Fruit fly (Drosophila melanogaster): Measurements from ENCODE around the gene pie.

Gene pie

dm6 chr2L:10387869-10388726, 34.5 kb downstream of the pie start, which contains the start of gene da (continued):
- 0 out of 2 replicates have a peak, but pooled peaks have one; percentile 19 for TF ChIP-seq ttk (GFP tag; IDR thresholded peaks at IDR 0.05)
- TF ChIP-seq CG33557 (GFP tag; optimal IDR thresholded peaks at IDR 0.05), result peak; percentile 18
- TF ChIP-seq CG10267 (tag; optimal IDR thresholded peaks at IDR 0.05), result peak; percentile 64
- peak in 1 of 2 experiments; percentile 76 for TF ChIP-seq eve (GFP tag; optimal IDR thresholded peaks at IDR 0.05)
- peak; percentile 36 for TF ChIP-seq CG1602 (GFP tag; optimal IDR thresholded peaks at IDR 0.05)
- no peak for TF ChIP-seq nau (GFP tag; optimal IDR thresholded peaks at IDR 0.05)
- peak; percentile 55 for TF ChIP-seq chm (GFP tag; IDR thresholded peaks at IDR 0.05)
- peak in 1 of 2 experiments; percentile 8 for TF ChIP-seq Hr78 (GFP tag; optimal IDR thresholded peaks at IDR 0.05)
- peak; percentile 75 for TF ChIP-seq sug (tag; optimal IDR thresholded peaks at IDR 0.05)
- TF ChIP-seq Chrac-16 (GFP tag; optimal IDR thresholded peaks at IDR 0.05), result peak; percentile 56
- TF ChIP-seq Mrtf (GFP tag; IDR thresholded peaks at IDR 0.05), result no peak; the same call in 2 of the 3 replicates
- TF ChIP-seq wor (GFP tag; IDR thresholded peaks at IDR 0.05), result no peak
- peak; percentile 35 for TF ChIP-seq CG10979 (tag; optimal IDR thresholded peaks at IDR 0.05)
- no peak for TF ChIP-seq CG12104 (GFP tag; optimal IDR thresholded peaks at IDR 0.05)
- peak in 1 of 2 experiments; percentile 70 for TF ChIP-seq Eip74EF (GFP tag; optimal IDR thresholded peaks at IDR 0.05)
- no peak for TF ChIP-seq zf30C (GFP tag; optimal IDR thresholded peaks at IDR 0.05)
- no peak for TF ChIP-seq CG43689 (GFP tag; IDR thresholded peaks at IDR 0.05)
- TF ChIP-seq CG14050 (GFP tag; IDR thresholded peaks at IDR 0.05), result no peak
- no peak for TF ChIP-seq toy (GFP tag; IDR thresholded peaks at IDR 0.05)
- peak; percentile 38 for TF ChIP-seq Side (GFP tag; optimal IDR thresholded peaks at IDR 0.05)
- TF ChIP-seq ken (GFP tag; IDR thresholded peaks at IDR 0.05), result peak; percentile 49; the same call in 1 of the 3 replicates
- peak; percentile 99 for TF ChIP-seq CG2116 (GFP tag; optimal IDR thresholded peaks at IDR 0.05)
- TF ChIP-seq CG6272 (GFP tag; IDR thresholded peaks at IDR 0.05), result peak; percentile 50; the same call in 1 of the 2 replicates
- no peak for TF ChIP-seq ara (GFP tag; IDR thresholded peaks at IDR 0.05)
- TF ChIP-seq CG13296 (GFP tag; optimal IDR thresholded peaks at IDR 0.05), result peak; percentile 16
- TF ChIP-seq bsh (GFP tag; optimal IDR thresholded peaks at IDR 0.05), result peak in 1 of 2 experiments; percentile 58
- TF ChIP-seq Hsf (GFP tag; optimal IDR thresholded peaks at IDR 0.05), result peak; percentile 73
- peak; percentile 16 for TF ChIP-seq CG34376 (GFP tag; optimal IDR thresholded peaks at IDR 0.05)
- TF ChIP-seq CG10462 (GFP tag; optimal IDR thresholded peaks at IDR 0.05), result peak; percentile 10
- peak; percentile 41 for TF ChIP-seq HmgZ (tag; optimal IDR thresholded peaks at IDR 0.05)
- no peak for TF ChIP-seq CG8281 (tag; optimal IDR thresholded peaks at IDR 0.05)
- TF ChIP-seq Aef1 (GFP tag; IDR thresholded peaks at IDR 0.05), result peak; percentile 52; the same call in 2 of the 3 replicates
- no peak for TF ChIP-seq prd (optimal IDR thresholded peaks at IDR 0.05)
- peak; percentile 74 for TF ChIP-seq prd (GFP tag; IDR thresholded peaks at IDR 0.05)
- peak; percentile 63 to 69 for TF ChIP-seq dpn (GFP tag; optimal IDR thresholded peaks at IDR 0.05)
- peak; percentile 46; the same call in 2 of the 4 replicates for TF ChIP-seq Dll (GFP tag; IDR thresholded peaks at IDR 0.05; ENCODE audit: partially characterized antibody)
- TF ChIP-seq Dbx (GFP tag; IDR thresholded peaks at IDR 0.05), result 0 out of 3 replicates have a peak, but pooled peaks have one; percentile 15
- peak; percentile 61 for TF ChIP-seq Meics (GFP tag; optimal IDR thresholded peaks at IDR 0.05)
- TF ChIP-seq CkIIα-i1 (GFP tag; IDR thresholded peaks at IDR 0.05), result no peak
- peak; percentile 26 for TF ChIP-seq CG17385 (GFP tag; optimal IDR thresholded peaks at IDR 0.05)
- no peak for TF ChIP-seq gcm2 (GFP tag; optimal IDR thresholded peaks at IDR 0.05)
- TF ChIP-seq phol (tag; optimal IDR thresholded peaks at IDR 0.05), result peak; percentile 100
- no peak for TF ChIP-seq ab (GFP tag; optimal IDR thresholded peaks at IDR 0.05)
- TF ChIP-seq hbn (GFP tag; IDR thresholded peaks at IDR 0.05; ENCODE audit: partially characterized antibody), result peak; percentile 41
- TF ChIP-seq trem (tag; optimal IDR thresholded peaks at IDR 0.05), result peak; percentile 59
- no peak for TF ChIP-seq pita (GFP tag; optimal IDR thresholded peaks at IDR 0.05)
- peak; percentile 39 for TF ChIP-seq CG12219 (GFP tag; optimal IDR thresholded peaks at IDR 0.05)
- TF ChIP-seq CG12659 (GFP tag; optimal IDR thresholded peaks at IDR 0.05), result peak; percentile 91
